Worm (Caenorhabditis elegans) whole organism, young adult: Measurements from ENCODE around the gene nhr-145.

Experiments used
- B0019.2 ChIP-seq: fragments of 200-800 bp; sonication (Bioruptor generic); conservative IDR thresholded peaks from 2 replicates; pipeline ENCODE4 v1.3.6; 2022; ENCODE audit warnings: missing genetic modification reagents, missing genetic modification characterization, missing compliant biosample characterization
- B0336.3 ChIP-seq: fragments of 200-800 bp; sonication (Bioruptor generic); IDR thresholded peaks from 2 replicates; pipeline ENCODE4 v1.3.6; 2022; ENCODE audit warnings: missing genetic modification characterization, missing compliant biosample characterization
- C06A6.2 ChIP-seq: fragments of 200-800 bp; sonication (Bioruptor generic); conservative IDR thresholded peaks from 2 replicates; pipeline ENCODE4 v1.3.6; 2022; ENCODE audit warnings: missing genetic modification characterization, missing compliant biosample characterization
- F22D6.2 ChIP-seq: sonication (generic microtip); optimal IDR thresholded peaks from 2 replicates; lab custom pipeline; 2016; ENCODE audit warnings: mild to moderate bottlenecking, missing genetic modification characterization, missing compliant biosample characterization
- F23B12.7 ChIP-seq: sonication (generic microtip); optimal IDR thresholded peaks from 2 replicates; lab custom pipeline; 2017; ENCODE audit warnings: missing genetic modification characterization, mild to moderate bottlenecking, missing compliant biosample characterization, antibody characterized with exemption, moderate library complexity; ENCODE audit not compliant: insufficient read depth
- F37B4.10 ChIP-seq: fragments of 200-800 bp; sonication (Bioruptor generic); IDR thresholded peaks from 2 replicates; pipeline ENCODE4 v1.3.6; 2022; ENCODE audit warnings: missing genetic modification characterization, missing compliant biosample characterization
- K12H6.12 ChIP-seq: fragments of 200-800 bp; sonication (Bioruptor generic); optimal IDR thresholded peaks from 2 replicates; lab custom pipeline; 2018; ENCODE audit warnings: mild to moderate bottlenecking, missing genetic modification characterization, missing compliant biosample characterization
- T07F8.4 ChIP-seq: sonication (generic microtip); optimal IDR thresholded peaks from 2 replicates; lab custom pipeline; 2016; ENCODE audit warnings: mild to moderate bottlenecking, missing genetic modification characterization, moderate library complexity, missing compliant biosample characterization
- Y53G8AR.9 ChIP-seq: fragments of 200-800 bp; sonication (Bioruptor generic); conservative IDR thresholded peaks from 2 replicates; pipeline ENCODE4 v1.3.6; 2022; ENCODE audit warnings: missing genetic modification reagents, missing genetic modification characterization, missing compliant biosample characterization
- Y79H2A.3 ChIP-seq: fragments of 200-800 bp; sonication (Bioruptor generic); conservative IDR thresholded peaks from 2 replicates; pipeline ENCODE4 v1.3.6; 2022; ENCODE audit warnings: missing genetic modification reagents, missing genetic modification characterization, missing compliant biosample characterization
- Y95B8A.8 ChIP-seq: fragments of 200-800 bp; sonication (Bioruptor generic); IDR thresholded peaks from 2 replicates; pipeline ENCODE4 v1.3.6; 2022; ENCODE audit warnings: missing genetic modification reagents, missing genetic modification characterization, missing compliant biosample characterization
- aptf-2 ChIP-seq: fragments of 200-800 bp; sonication (Bioruptor generic); conservative IDR thresholded peaks from 2 replicates; pipeline ENCODE4 v1.3.6; 2022; ENCODE audit warnings: missing genetic modification reagents, missing genetic modification characterization, missing compliant biosample characterization
- atf-7 ChIP-seq: sonication (generic microtip); optimal IDR thresholded peaks from 2 replicates; lab custom pipeline; 2017; ENCODE audit warnings: mild to moderate bottlenecking, missing genetic modification characterization, missing compliant biosample characterization
- athp-1 ChIP-seq: sonication (generic microtip); optimal IDR thresholded peaks from 2 replicates; lab custom pipeline; 2017; ENCODE audit warnings: mild to moderate bottlenecking, missing genetic modification characterization, missing compliant biosample characterization
- attf-5 ChIP-seq: fragments of 200-800 bp; sonication (Bioruptor generic); optimal IDR thresholded peaks from 2 replicates; lab custom pipeline; 2018; ENCODE audit warnings: mild to moderate bottlenecking, missing genetic modification characterization, missing compliant biosample characterization
- cebp-1 ChIP-seq, 2 experiments: fragments of 200-800 bp in 1 of 2; sonication (Bioruptor generic) in 1 of 2; sonication (generic microtip) in 1 of 2; IDR thresholded peaks in 1 of 2; optimal IDR thresholded peaks in 1 of 2; 2 replicates each; pipeline versions ENCODE4 v1.3.6 to Lab custom; 2017 to 2022; ENCODE audit warnings: missing compliant biosample characterization in 2 of 2, missing genetic modification characterization in 2 of 2, mild to moderate bottlenecking in 1 of 2, missing genetic modification reagents in 1 of 2, moderate library complexity in 1 of 2
- cebp-2 ChIP-seq: fragments of 200-800 bp; sonication (Bioruptor generic); IDR thresholded peaks from 2 replicates; pipeline ENCODE4 v1.3.6; 2022; ENCODE audit warnings: missing genetic modification characterization, missing compliant biosample characterization
- dox-1 ChIP-seq: fragments of 200-800 bp; sonication (Bioruptor generic); IDR thresholded peaks from 2 replicates; pipeline ENCODE4 v1.3.6; 2022; ENCODE audit warnings: missing genetic modification reagents, missing genetic modification characterization, missing compliant biosample characterization
- egl-44 ChIP-seq: fragments of 200-800 bp; sonication (Bioruptor generic); IDR thresholded peaks from 2 replicates; pipeline ENCODE4 v1.3.6; 2022; ENCODE audit warnings: missing genetic modification reagents, missing genetic modification characterization, missing compliant biosample characterization
- egrh-3 ChIP-seq: fragments of 200-800 bp; sonication (Bioruptor generic); IDR thresholded peaks from 2 replicates; pipeline ENCODE4 v1.3.6; 2022; ENCODE audit warnings: missing genetic modification reagents, missing genetic modification characterization, missing compliant biosample characterization
- gei-17 ChIP-seq: fragments of 200-800 bp; sonication (Bioruptor generic); optimal IDR thresholded peaks from 2 replicates; lab custom pipeline; 2018; ENCODE audit warnings: mild to moderate bottlenecking, missing genetic modification characterization, missing compliant biosample characterization
- him-1 ChIP-seq: sonication (generic microtip); optimal IDR thresholded peaks from 2 replicates; lab custom pipeline; 2016; ENCODE audit warnings: missing genotype, missing genetic modification reagents, missing genetic modification characterization, missing compliant biosample characterization
- hmg-1.2 ChIP-seq: fragments of 200-800 bp; sonication (Bioruptor generic); IDR thresholded peaks from 2 replicates; pipeline ENCODE4 v1.3.6; 2022; ENCODE audit warnings: missing genetic modification reagents, missing genetic modification characterization, missing compliant biosample characterization
- hsf-1 ChIP-seq: fragments of 200-800 bp; sonication (Bioruptor generic); IDR thresholded peaks from 2 replicates; pipeline ENCODE4 v1.3.6; 2022; ENCODE audit warnings: missing genetic modification reagents, missing genetic modification characterization, missing compliant biosample characterization
- let-607 ChIP-seq, 2 experiments: fragments of 200-800 bp in 1 of 2; sonication (Bioruptor generic) in 1 of 2; sonication (generic microtip) in 1 of 2; optimal IDR thresholded peaks; 2 replicates each; lab custom pipeline; 2016 to 2018; ENCODE audit warnings: mild to moderate bottlenecking in 2 of 2, missing compliant biosample characterization in 2 of 2, missing genetic modification characterization in 2 of 2, moderate library complexity in 2 of 2, missing genotype in 1 of 2
- lin-26 ChIP-seq: fragments of 200-800 bp; sonication (Bioruptor generic); IDR thresholded peaks from 2 replicates; pipeline ENCODE4 v1.3.6; 2022; ENCODE audit warnings: missing genetic modification reagents, missing genetic modification characterization, missing compliant biosample characterization
- lin-54 ChIP-seq: fragments of 200-800 bp; sonication (Bioruptor generic); optimal IDR thresholded peaks from 2 replicates; lab custom pipeline; 2018; ENCODE audit warnings: mild to moderate bottlenecking, missing genetic modification characterization, missing compliant biosample characterization
- madf-10 ChIP-seq: sonication (generic microtip); optimal IDR thresholded peaks from 2 replicates; lab custom pipeline; 2016; ENCODE audit warnings: mild to moderate bottlenecking, missing genetic modification characterization, missing compliant biosample characterization
- madf-3 ChIP-seq: fragments of 200-800 bp; sonication (Bioruptor generic); IDR thresholded peaks from 2 replicates; pipeline ENCODE4 v1.3.6; 2022; ENCODE audit warnings: missing genetic modification reagents, missing genetic modification characterization, missing compliant biosample characterization
- madf-8 ChIP-seq: fragments of 200-800 bp; sonication (Bioruptor generic); conservative IDR thresholded peaks from 2 replicates; pipeline ENCODE4 v1.3.6; 2022; ENCODE audit warnings: missing genetic modification reagents, missing genetic modification characterization, missing compliant biosample characterization
- mes-4 ChIP-seq: sonication (generic microtip); optimal IDR thresholded peaks from 2 replicates; lab custom pipeline; 2016; ENCODE audit warnings: missing genotype, missing genetic modification characterization, missing compliant biosample characterization
- nfyb-1 ChIP-seq: fragments of 200-800 bp; sonication (Bioruptor generic); IDR thresholded peaks from 2 replicates; pipeline ENCODE4 v1.3.6; 2022; ENCODE audit warnings: missing genetic modification reagents, missing genetic modification characterization, missing compliant biosample characterization
- nhr-80 ChIP-seq: sonication (generic microtip); optimal IDR thresholded peaks from 2 replicates; lab custom pipeline; 2016; ENCODE audit warnings: missing genetic modification characterization, missing compliant biosample characterization
- nhr-90 ChIP-seq: sonication (generic microtip); optimal IDR thresholded peaks from 2 replicates; lab custom pipeline; 2016; ENCODE audit warnings: missing genotype, mild to moderate bottlenecking, missing genetic modification characterization, missing compliant biosample characterization
- pbrm-1 ChIP-seq: fragments of 200-800 bp; sonication (Bioruptor generic); IDR thresholded peaks from 2 replicates; pipeline ENCODE4 v1.3.6; 2022; ENCODE audit warnings: missing genetic modification reagents, missing genetic modification characterization, missing compliant biosample characterization
- snpc-1.3 ChIP-seq: sonication (generic microtip); optimal IDR thresholded peaks from 2 replicates; lab custom pipeline; 2017; ENCODE audit warnings: missing genetic modification characterization, mild to moderate bottlenecking, missing compliant biosample characterization, antibody characterized with exemption, moderate library complexity, missing genotype, missing genetic modification reagents; ENCODE audit not compliant: insufficient read depth
- unc-62 ChIP-seq: fragments of 150-350 bp; optimal IDR thresholded peaks from 2 replicates; lab custom pipeline; 2014; ENCODE audit warnings: missing biosample characterization, missing genetic modification reagents, missing genetic modification characterization
- zfh-2 ChIP-seq: fragments of 200-800 bp; sonication (Bioruptor generic); conservative IDR thresholded peaks from 2 replicates; pipeline ENCODE4 v1.3.6; 2022; ENCODE audit warnings: missing genetic modification reagents, missing genetic modification characterization, missing compliant biosample characterization
- zim-3 ChIP-seq: sonication (generic microtip); optimal IDR thresholded peaks from 2 replicates; lab custom pipeline; 2017; ENCODE audit warnings: mild to moderate bottlenecking, missing genetic modification characterization, moderate library complexity, missing compliant biosample characterization
- ztf-26 ChIP-seq: sonication (generic microtip); optimal IDR thresholded peaks from 2 replicates; lab custom pipeline; 2017; ENCODE audit warnings: missing genetic modification characterization, missing compliant biosample characterization
- ztf-28 ChIP-seq: fragments of 200-800 bp; sonication (Bioruptor generic); IDR thresholded peaks from 2 replicates; pipeline ENCODE4 v1.3.6; 2022; ENCODE audit warnings: missing genetic modification reagents, missing genetic modification characterization, missing compliant biosample characterization

The nhr-145 gene

ce11 chrV:19049140-19050092 lies 38.1 kb upstream of the nhr-145 start (continued):
- TF ChIP-seq B0019.2 (GFP tag; lab: Robert Waterston, UW) (no peak), lin-26 (no peak), snpc-1.3 (tag; lab: Kevin White, UChicago) (no peak), nfyb-1 (GFP tag; lab: Robert Waterston, UW) (no peak), F23B12.7 (tag; lab: Kevin White, UChicago) (peak; percentile 27), B0336.3 (GFP tag; lab: Robert Waterston, UW) (peak; percentile 56; the same call in 1 of the 2 replicates), nhr-80 (peak; percentile 59), Y79H2A.3 (0 out of 2 replicates have a peak, but pooled peaks have one; percentile 48), Y53G8AR.9 (GFP tag; lab: Robert Waterston, UW) (0 out of 2 replicates have a peak, but pooled peaks have one; percentile 52), attf-5 (GFP tag; lab: Kevin White, UChicago) (no peak), hsf-1 (GFP tag; lab: Robert Waterston, UW) (no peak), cebp-1 (GFP tag; IDR thresholded peaks at IDR 0.05; lab: Robert Waterston, UW) (no peak), cebp-1 (tag; optimal IDR thresholded peaks at IDR 0.05; lab: Kevin White, UChicago) (peak; percentile 32), aptf-2 (GFP tag; lab: Robert Waterston, UW) (no peak), zfh-2 (GFP tag; lab: Robert Waterston, UW) (peak; percentile 70; the same call in 1 of the 2 replicates), egl-44 (GFP tag; lab: Robert Waterston, UW) (0 out of 2 replicates have a peak, but pooled peaks have one; percentile 9), K12H6.12 (tag; lab: Kevin White, UChicago) (no peak)

ce11 chrV:19050438-19050837 lies 37.1 kb upstream of the nhr-145 start, which contains the start of gene asp-1:
Gene asp-1 (minus strand): TSS chrV:19050752.
- TF ChIP-seq pbrm-1 (GFP tag; lab: Robert Waterston, UW) (no peak), F23B12.7 (tag; lab: Kevin White, UChicago) (no peak), athp-1 (tag; lab: Kevin White, UChicago) (peak; percentile 10), him-1 (no peak), lin-54 (GFP tag; lab: Kevin White, UChicago) (peak; percentile 16), T07F8.4 (tag; lab: Kevin White, UChicago) (no peak), let-607 (tag; optimal IDR thresholded peaks at IDR 0.05; lab: Kevin White, UChicago) (peak in 1 of 2 experiments; percentile 32), hmg-1.2 (0 out of 2 replicates have a peak, but pooled peaks have one; percentile 12), gei-17 (GFP tag; lab: Kevin White, UChicago) (no peak), unc-62 (GFP tag; lab: Kevin White, UChicago) (no peak), atf-7 (tag; lab: Kevin White, UChicago) (peak; percentile 53), Y95B8A.8 (peak; percentile 52; the same call in 1 of the 2 replicates), F22D6.2 (tag; lab: Kevin White, UChicago) (no peak), ztf-26 (tag; lab: Kevin White, UChicago) (no peak), C06A6.2 (GFP tag; lab: Robert Waterston, UW) (peak; percentile 36; the same call in 1 of the 2 replicates), cebp-1 (GFP tag; IDR thresholded peaks at IDR 0.05; lab: Robert Waterston, UW) (no peak), cebp-1 (tag; optimal IDR thresholded peaks at IDR 0.05; lab: Kevin White, UChicago) (peak; percentile 30), Y53G8AR.9 (GFP tag; lab: Robert Waterston, UW) (peak; percentile 35; the same call in 1 of the 2 replicates), zim-3 (peak; percentile 65), madf-8 (GFP tag; lab: Robert Waterston, UW) (no peak), mes-4 (tag; lab: Kevin White, UChicago) (no peak), cebp-2 (GFP tag; lab: Robert Waterston, UW) (0 out of 2 replicates have a peak, but pooled peaks have one; percentile 8), B0336.3 (GFP tag; lab: Robert Waterston, UW) (peak; percentile 32; the same call in 1 of the 2 replicates), dox-1 (peak; percentile 47), madf-10 (no peak), egrh-3 (GFP tag; lab: Robert Waterston, UW) (peak; percentile 54; the same call in 1 of the 2 replicates), madf-3 (GFP tag; lab: Robert Waterston, UW) (0 out of 2 replicates have a peak, but pooled peaks have one; percentile 3), nhr-90 (tag; lab: Kevin White, UChicago) (peak; percentile 24), zfh-2 (GFP tag; lab: Robert Waterston, UW) (peak; percentile 40), ztf-28 (peak; percentile 38; the same call in 1 of the 2 replicates), F37B4.10 (no peak)
